Fruit fly (Drosophila melanogaster): Measurements from ENCODE around the gene CG2017.

CG2017 gene

dm6 chr3R:5824456-5824855, 37.7 kb downstream of the CG2017 start, which contains the start of the genes Sec20 and dgrn (continued):
- TF ChIP-seq CG13296 (GFP tag; optimal IDR thresholded peaks at IDR 0.05) (peak; percentile 38), CG3407 (GFP tag; optimal IDR thresholded peaks at IDR 0.05) (peak; percentile 25), CG14965 (GFP tag; optimal IDR thresholded peaks at IDR 0.05; ENCODE audit: borderline replicate concordance) (no peak), CG17359 (tag; optimal IDR thresholded peaks at IDR 0.05) (peak; percentile 29), CrebB (tag; optimal IDR thresholded peaks at IDR 0.05) (peak; percentile 6), CG6272 (GFP tag; IDR thresholded peaks at IDR 0.05) (peak; percentile 73), CG4707 (GFP tag; optimal IDR thresholded peaks at IDR 0.05) (no peak), emc (GFP tag; optimal IDR thresholded peaks at IDR 0.05) (no peak), CG31365 (tag; optimal IDR thresholded peaks at IDR 0.05) (no peak), CG34224 (GFP tag; IDR thresholded peaks at IDR 0.05; ENCODE audit: partially characterized antibody) (peak; percentile 90), bab2 (GFP tag; optimal IDR thresholded peaks at IDR 0.05) (peak; percentile 21), bowl (GFP tag; IDR thresholded peaks at IDR 0.05) (no peak), pfk (GFP tag; optimal IDR thresholded peaks at IDR 0.05) (no peak), CG32772 (GFP tag; IDR thresholded peaks at IDR 0.05) (peak; percentile 50; the same call in 1 of the 2 replicates), CG4328 (GFP tag; optimal IDR thresholded peaks at IDR 0.05) (peak; percentile 46), Doc2 (GFP tag; IDR thresholded peaks at IDR 0.05) (no peak), CG30020 (tag; optimal IDR thresholded peaks at IDR 0.05) (peak; percentile 78), CG12391 (tag; optimal IDR thresholded peaks at IDR 0.05) (peak; percentile 88), prd (optimal IDR thresholded peaks at IDR 0.05) (no peak), prd (GFP tag; IDR thresholded peaks at IDR 0.05) (peak; percentile 75), mirr (GFP tag; optimal IDR thresholded peaks at IDR 0.05) (no peak), kay (GFP tag; optimal IDR thresholded peaks at IDR 0.05) (peak; percentile 44), CoRest (tag; optimal IDR thresholded peaks at IDR 0.05) (peak; percentile 82), CG10209 (GFP tag; optimal IDR thresholded peaks at IDR 0.05) (peak; percentile 41), zen2 (GFP tag; IDR thresholded peaks at IDR 0.05; ENCODE audit: partially characterized antibody) (peak; percentile 90), HmgD (GFP tag; optimal IDR thresholded peaks at IDR 0.05) (no peak), GATAe (GFP tag; conservative IDR thresholded peaks at IDR 0.05) (no peak), CG12659 (GFP tag; optimal IDR thresholded peaks at IDR 0.05) (peak; percentile 82), CG17361 (GFP tag; IDR thresholded peaks at IDR 0.05) (peak; percentile 82), lmd (GFP tag; IDR thresholded peaks at IDR 0.05) (peak; percentile 30; the same call in 1 of the 2 replicates), eyg (GFP tag; optimal IDR thresholded peaks at IDR 0.05) (no peak), fd3F (GFP tag; optimal IDR thresholded peaks at IDR 0.05) (peak; percentile 32), CG6791 (GFP tag; IDR thresholded peaks at IDR 0.05; ENCODE audit: partially characterized antibody) (peak; percentile 92), BtbVII (GFP tag; optimal IDR thresholded peaks at IDR 0.05) (no peak), CG13287 (GFP tag; IDR thresholded peaks at IDR 0.05; ENCODE audit: partially characterized antibody) (peak; percentile 95), hbn (GFP tag; IDR thresholded peaks at IDR 0.05; ENCODE audit: partially characterized antibody) (peak; percentile 94), run (tag; optimal IDR thresholded peaks at IDR 0.05) (no peak), Fer3 (tag; optimal IDR thresholded peaks at IDR 0.05) (peak; percentile 56), CG34422 (GFP tag; IDR thresholded peaks at IDR 0.05) (peak; percentile 37; the same call in 1 of the 3 replicates), CG7271 (tag; optimal IDR thresholded peaks at IDR 0.05) (peak; percentile 50), gro (GFP tag; optimal IDR thresholded peaks at IDR 0.05) (peak; percentile 6), lilli (GFP tag; optimal IDR thresholded peaks at IDR 0.05) (peak; percentile 76), Poxn (GFP tag; IDR thresholded peaks at IDR 0.05) (no peak), ato (GFP tag; IDR thresholded peaks at IDR 0.05; ENCODE audit: partially characterized antibody) (peak; percentile 80; the same call in 1 of the 2 replicates), Vsx1 (GFP tag; optimal IDR thresholded peaks at IDR 0.05) (no peak), Opbp (GFP tag; IDR thresholded peaks at IDR 0.05; ENCODE audit: partially characterized antibody) (peak; percentile 94), PHDP (tag; optimal IDR thresholded peaks at IDR 0.05) (peak; percentile 77), stc (GFP tag; IDR thresholded peaks at IDR 0.05) (peak; percentile 43; the same call in 1 of the 2 replicates), br (optimal IDR thresholded peaks at IDR 0.05) (no peak), CG12236 (GFP tag; optimal IDR thresholded peaks at IDR 0.05) (no peak)
